Worm (Caenorhabditis elegans): ENCODE data around the gene nstp-9.

DNA sequence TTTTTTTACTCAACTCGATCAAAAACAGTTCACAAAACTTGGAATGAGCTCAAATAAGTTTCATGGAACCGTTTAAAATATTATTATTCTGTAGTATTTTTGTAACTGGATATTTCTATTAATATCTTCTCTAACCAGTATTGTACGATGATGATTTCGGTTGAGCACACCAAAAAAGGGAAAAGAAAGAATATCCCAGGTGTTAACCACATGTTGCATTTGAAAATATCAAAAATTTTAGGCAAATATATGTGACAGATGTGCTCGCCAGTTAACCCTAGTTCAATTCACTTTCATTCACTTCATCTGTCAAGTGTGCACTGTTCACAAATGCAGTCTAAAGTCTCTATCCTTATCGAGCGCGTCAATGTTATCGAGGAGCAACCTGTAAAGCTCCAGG lies 28.5 kb downstream of the nstp-9 start, which contains the start of gene F47B10.4:
- no peak for TF ChIP-seq ztf-23 (GFP tag; IDR thresholded peaks at IDR 0.05)
- TF ChIP-seq ztf-29 (GFP tag; IDR thresholded peaks at IDR 0.05) = no peak
- TF ChIP-seq flt-1 (GFP tag; IDR thresholded peaks at IDR 0.05) = no peak

All from whole organism, midembryonic.